Fruit fly (Drosophila melanogaster): ENCODE data around the gene CG31156.

The CG31156 gene

DNA sequence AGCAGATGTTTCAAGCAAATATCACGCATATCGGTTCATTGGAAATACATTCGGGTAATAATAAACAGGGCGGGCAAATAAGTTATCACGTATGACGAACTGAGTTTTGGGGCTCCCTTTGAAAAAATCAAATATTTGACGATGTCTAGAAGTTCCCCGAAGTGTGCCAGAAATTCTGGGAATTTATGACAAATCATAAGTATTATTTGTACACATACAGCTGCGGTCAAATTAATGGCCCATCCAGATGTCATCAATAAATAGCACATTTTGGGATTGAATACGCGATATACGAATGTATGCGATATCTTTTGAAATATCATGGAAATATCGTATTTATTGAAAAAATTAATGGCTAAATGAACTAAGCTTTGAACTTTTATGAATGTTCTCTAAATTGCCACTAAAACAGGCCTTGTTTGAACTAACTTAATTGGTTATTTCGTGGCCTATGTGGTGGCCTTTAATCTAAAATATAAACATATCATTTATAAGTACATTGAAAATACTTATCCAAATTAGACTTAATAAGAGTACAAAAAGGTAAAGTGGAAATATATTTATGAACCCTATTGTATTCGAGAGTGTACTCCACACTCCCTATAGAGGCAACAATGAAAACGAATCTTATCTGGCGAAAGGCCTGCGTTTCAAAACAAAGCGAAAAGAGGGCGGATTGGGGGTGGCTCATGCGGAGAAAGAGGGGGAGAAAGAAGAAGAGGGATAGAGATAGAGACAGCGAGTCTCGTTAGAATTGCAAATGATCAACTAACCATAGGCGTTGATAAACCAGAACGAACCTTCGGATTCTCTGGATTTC is 12.3 kb upstream of the CG31156 start (continued):
- TF ChIP-seq en (GFP tag; optimal IDR thresholded peaks at IDR 0.05): no peak
- no peak for TF ChIP-seq CG32532 (GFP tag; IDR thresholded peaks at IDR 0.05)
- no peak for TF ChIP-seq danr (GFP tag; IDR thresholded peaks at IDR 0.05)
- no peak for TF ChIP-seq CG4707 (GFP tag; optimal IDR thresholded peaks at IDR 0.05)
- no peak; the same call in 1 of the 2 replicates for TF ChIP-seq wdn (GFP tag; IDR thresholded peaks at IDR 0.05)
- peak; percentile 60 for TF ChIP-seq phol (tag; optimal IDR thresholded peaks at IDR 0.05)
- no peak for TF ChIP-seq ttk (GFP tag; IDR thresholded peaks at IDR 0.05)
- TF ChIP-seq trh (GFP tag; optimal IDR thresholded peaks at IDR 0.05): no peak
- no peak for TF ChIP-seq CG6175 (GFP tag; IDR thresholded peaks at IDR 0.05)
- TF ChIP-seq Lpt (GFP tag; optimal IDR thresholded peaks at IDR 0.05): no peak
- TF ChIP-seq gce (GFP tag; IDR thresholded peaks at IDR 0.05): no peak
- TF ChIP-seq Taf1 (GFP tag; IDR thresholded peaks at IDR 0.05): no peak
- TF ChIP-seq tin (GFP tag; optimal IDR thresholded peaks at IDR 0.05): peak; percentile 40
- peak; percentile 5 for TF ChIP-seq gsb-n (tag; optimal IDR thresholded peaks at IDR 0.05)
- no peak for TF ChIP-seq GATAe (GFP tag; conservative IDR thresholded peaks at IDR 0.05)
- no peak for TF ChIP-seq Myb (GFP tag; optimal IDR thresholded peaks at IDR 0.05)
- TF ChIP-seq CG3065 (GFP tag; optimal IDR thresholded peaks at IDR 0.05): no peak
- TF ChIP-seq CG10543 (GFP tag; optimal IDR thresholded peaks at IDR 0.05): no peak
- no peak for TF ChIP-seq Gsc (GFP tag; IDR thresholded peaks at IDR 0.05)
- no peak for TF ChIP-seq CG14965 (GFP tag; optimal IDR thresholded peaks at IDR 0.05; ENCODE audit: borderline replicate concordance)
- TF ChIP-seq al (GFP tag; IDR thresholded peaks at IDR 0.05): no peak
- TF ChIP-seq Eip74EF (GFP tag; optimal IDR thresholded peaks at IDR 0.05): peak in 1 of 2 experiments; percentile 7
- no peak for TF ChIP-seq HLH3B (GFP tag; IDR thresholded peaks at IDR 0.05)
- TF ChIP-seq CG15514 (GFP tag; optimal IDR thresholded peaks at IDR 0.05): no peak
- peak; percentile 53 for TF ChIP-seq dmrt11E (tag; optimal IDR thresholded peaks at IDR 0.05)
- TF ChIP-seq h (optimal IDR thresholded peaks at IDR 0.05): no peak
- no peak for TF ChIP-seq CG9215 (GFP tag; IDR thresholded peaks at IDR 0.05)
- TF ChIP-seq her (GFP tag; optimal IDR thresholded peaks at IDR 0.05): no peak
- peak; percentile 11 for TF ChIP-seq lab (GFP tag; optimal IDR thresholded peaks at IDR 0.05)
- no peak for TF ChIP-seq lov (optimal IDR thresholded peaks at IDR 0.05)
- no peak for TF ChIP-seq lov (GFP tag; IDR thresholded peaks at IDR 0.05)
- no peak for TF ChIP-seq sim (GFP tag; IDR thresholded peaks at IDR 0.05)
- TF ChIP-seq Dref (GFP tag; IDR thresholded peaks at IDR 0.05): no peak
- TF ChIP-seq CG13624 (GFP tag; optimal IDR thresholded peaks at IDR 0.05): no peak
- no peak for TF ChIP-seq Mes4 (GFP tag; optimal IDR thresholded peaks at IDR 0.05)
- TF ChIP-seq Dp (GFP tag; optimal IDR thresholded peaks at IDR 0.05): no peak
- no peak for TF ChIP-seq Dfd (GFP tag; optimal IDR thresholded peaks at IDR 0.05)
- TF ChIP-seq ewg (GFP tag; optimal IDR thresholded peaks at IDR 0.05): peak; percentile 8
- TF ChIP-seq CoRest (tag; optimal IDR thresholded peaks at IDR 0.05): peak; percentile 32

DNA sequence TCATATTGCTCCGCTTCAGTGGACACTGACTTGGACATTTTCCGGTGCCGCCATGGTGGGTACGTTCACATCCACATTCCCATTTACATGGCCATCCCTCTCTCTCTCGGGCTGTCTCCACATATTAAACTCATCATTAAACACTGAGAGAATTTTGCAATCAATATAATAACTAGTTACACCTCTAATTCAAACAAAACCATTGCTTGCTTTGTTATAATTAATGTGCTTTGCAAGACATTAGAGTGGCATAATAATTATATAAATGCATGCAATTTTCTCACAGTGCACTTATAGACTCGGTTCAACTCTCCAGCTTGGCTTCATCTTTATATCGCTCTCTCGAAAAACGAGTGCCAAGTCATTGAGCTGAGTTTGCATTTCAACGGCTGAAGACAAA is 11.3 kb upstream of the CG31156 start:
- no peak for TF ChIP-seq fd3F (GFP tag; optimal IDR thresholded peaks at IDR 0.05)
- TF ChIP-seq CG7556 (GFP tag; optimal IDR thresholded peaks at IDR 0.05): peak; percentile 54
- peak; percentile 60 to 68 for TF ChIP-seq chif (GFP tag; optimal IDR thresholded peaks at IDR 0.05)
- TF ChIP-seq slbo (GFP tag; IDR thresholded peaks at IDR 0.05): peak; percentile 77
- peak; percentile 80 for TF ChIP-seq ken (GFP tag; IDR thresholded peaks at IDR 0.05)
- TF ChIP-seq pho (GFP tag; optimal IDR thresholded peaks at IDR 0.05): peak; percentile 2
- TF ChIP-seq inv (GFP tag; IDR thresholded peaks at IDR 0.05; ENCODE audit: partially characterized antibody): no peak
- no peak for TF ChIP-seq br (optimal IDR thresholded peaks at IDR 0.05)
- peak; percentile 56 for TF ChIP-seq CG33213 (GFP tag; optimal IDR thresholded peaks at IDR 0.05)
- TF ChIP-seq CG10274 (GFP tag; optimal IDR thresholded peaks at IDR 0.05): peak; percentile 0
- TF ChIP-seq ftz-f1 (GFP tag; optimal IDR thresholded peaks at IDR 0.05): no peak
- peak; percentile 42 for TF ChIP-seq CG9727 (GFP tag; optimal IDR thresholded peaks at IDR 0.05)
- 0 out of 3 replicates have a peak, but pooled peaks have one; percentile 36 for TF ChIP-seq C15 (GFP tag; IDR thresholded peaks at IDR 0.05)
- peak; percentile 56 for TF ChIP-seq PHDP (tag; optimal IDR thresholded peaks at IDR 0.05)
- no peak for TF ChIP-seq fd102C (GFP tag; optimal IDR thresholded peaks at IDR 0.05)
